Fruit fly (Drosophila melanogaster) Kc167 (cell line): Measurements from ENCODE around the gene CG6985.

Experiments used
- Myc ChIP-seq: fragments of >200 bp; optimal IDR thresholded peaks from 2 replicates; lab custom pipeline; 2017; ENCODE audit warnings: missing external identifiers
- Sin3A ChIP-seq: fragments of >200 bp; optimal IDR thresholded peaks from 2 replicates; lab custom pipeline; 2018; ENCODE audit warnings: missing external identifiers
- insv ChIP-seq: fragments of >200 bp; optimal IDR thresholded peaks from 3 replicates; lab custom pipeline; 2018; ENCODE audit warnings: missing external identifiers
- psq ChIP-seq: fragments of >200 bp; optimal IDR thresholded peaks from 2 replicates; lab custom pipeline; 2017; ENCODE audit warnings: missing external identifiers
- ttk ChIP-seq: sonication (Bioruptor generic); optimal IDR thresholded peaks from 2 replicates; lab custom pipeline; 2017; ENCODE audit warnings: missing external identifiers

DNA sequence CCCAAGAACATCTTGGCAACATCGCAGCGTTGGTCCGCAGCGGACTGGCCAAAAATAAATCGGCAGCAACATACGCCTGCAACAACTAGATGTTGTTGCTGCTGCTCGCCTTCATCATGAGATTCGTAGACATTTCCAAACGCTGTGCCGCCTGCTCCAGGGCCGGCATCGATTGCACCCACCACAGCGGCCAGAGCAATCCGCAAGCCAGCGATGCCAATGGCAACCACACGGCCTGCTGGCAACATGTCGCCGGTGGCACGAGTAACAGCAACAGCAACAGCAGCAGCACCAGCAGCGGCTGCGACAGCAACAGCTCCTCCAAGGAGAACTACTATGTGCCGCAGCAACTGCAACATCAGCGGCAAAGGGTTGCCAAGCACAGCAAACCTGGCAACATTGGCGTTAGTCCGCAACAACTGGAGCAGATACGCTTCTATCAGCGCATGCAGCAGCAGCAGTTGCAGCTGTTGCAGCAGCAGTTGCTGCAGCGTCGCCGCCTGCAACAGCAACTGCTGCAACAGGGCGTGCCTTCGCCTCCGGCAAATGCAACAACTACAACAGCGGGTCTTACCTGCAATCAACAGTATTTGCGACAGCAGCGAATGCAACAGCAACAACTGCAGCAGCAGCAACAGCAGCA lies 43.8 kb downstream of the CG6985 start:
- no peak for TF ChIP-seq Sin3A
- TF ChIP-seq Myc (lab: Kevin White, UChicago) = no peak
- TF ChIP-seq insv (lab: Kevin White, UChicago) = no peak
- TF ChIP-seq psq = no peak
- no peak for TF ChIP-seq ttk (lab: Kevin White, UChicago)
